Worm (Caenorhabditis elegans) whole organism, young adult: ENCODE results near the gene rab-3.

ENCODE experiments used
- F49E8.2 ChIP-seq: sonication (generic microtip); optimal IDR thresholded peaks from 3 replicates; lab custom pipeline; 2017; ENCODE audit warnings: missing genetic modification characterization, mild to moderate bottlenecking, missing compliant biosample characterization, antibody characterized with exemption, moderate library complexity; ENCODE audit not compliant: insufficient read depth
- aptf-2 ChIP-seq: fragments of 200-800 bp; sonication (Bioruptor generic); conservative IDR thresholded peaks from 2 replicates; pipeline ENCODE4 v1.3.6; 2022; ENCODE audit warnings: missing genetic modification reagents, missing genetic modification characterization, missing compliant biosample characterization
- bed-1 ChIP-seq: fragments of 200-800 bp; sonication (Bioruptor generic); IDR thresholded peaks from 2 replicates; pipeline ENCODE4 v1.3.6; 2022; ENCODE audit warnings: missing genetic modification reagents, missing genetic modification characterization, missing compliant biosample characterization
- ets-4 ChIP-seq: fragments of 200-800 bp; sonication (Bioruptor generic); optimal IDR thresholded peaks from 2 replicates; lab custom pipeline; 2018; ENCODE audit warnings: mild to moderate bottlenecking, missing genetic modification characterization, missing compliant biosample characterization
- hmg-20 ChIP-seq: fragments of 200-800 bp; sonication (Bioruptor generic); IDR thresholded peaks from 2 replicates; pipeline ENCODE4 v1.3.6; 2022; ENCODE audit warnings: missing genetic modification reagents, missing genetic modification characterization, missing compliant biosample characterization
- mcd-1 ChIP-seq: fragments of 200-800 bp; sonication (Bioruptor generic); IDR thresholded peaks from 2 replicates; pipeline ENCODE4 v1.3.6; 2022; ENCODE audit warnings: missing genetic modification reagents, missing genetic modification characterization, missing compliant biosample characterization
- mes-4 ChIP-seq: sonication (generic microtip); optimal IDR thresholded peaks from 2 replicates; lab custom pipeline; 2016; ENCODE audit warnings: missing genotype, missing genetic modification characterization, missing compliant biosample characterization
- nhr-80 ChIP-seq: sonication (generic microtip); optimal IDR thresholded peaks from 2 replicates; lab custom pipeline; 2016; ENCODE audit warnings: missing genetic modification characterization, missing compliant biosample characterization
- snpc-4 ChIP-seq, 5 experiments: fragments of 150-350 bp in 1 of 5; sonication (generic microtip) in 4 of 5; optimal IDR thresholded peaks; 2 replicates each; lab custom pipeline; 2014 to 2018; ENCODE audit warnings: missing genetic modification characterization in 5 of 5, missing biosample characterization in 3 of 5, antibody characterized with exemption in 2 of 5, mild to moderate bottlenecking in 2 of 5, missing compliant biosample characterization in 2 of 5, missing genotype in 2 of 5, moderate library complexity in 2 of 5, missing genetic modification reagents in 1 of 5
- tlf-1 ChIP-seq: fragments of 200-800 bp; sonication (Bioruptor generic); optimal IDR thresholded peaks from 2 replicates; lab custom pipeline; 2018; ENCODE audit warnings: mild to moderate bottlenecking, missing genetic modification characterization, missing compliant biosample characterization
- unc-62 ChIP-seq: fragments of 150-350 bp; optimal IDR thresholded peaks from 2 replicates; lab custom pipeline; 2014; ENCODE audit warnings: missing biosample characterization, missing genetic modification reagents, missing genetic modification characterization

- TF ChIP-seq bed-1 (GFP tag; lab: Robert Waterston, UW) (no peak), snpc-4 (GFP tag; optimal IDR thresholded peaks at IDR 0.05; lab: Kevin White, UChicago) (no peak), snpc-4 (tag; optimal IDR thresholded peaks at IDR 0.05; lab: Kevin White, UChicago) (no peak), mcd-1 (GFP tag; lab: Robert Waterston, UW) (no peak), ets-4 (no peak), tlf-1 (GFP tag; lab: Kevin White, UChicago) (no peak), unc-62 (GFP tag; lab: Kevin White, UChicago) (no peak), aptf-2 (GFP tag; lab: Robert Waterston, UW) (no peak), nhr-80 (tag; lab: Kevin White, UChicago) (peak; percentile 67), mes-4 (tag; lab: Kevin White, UChicago) (no peak), F49E8.2 (tag; lab: Kevin White, UChicago) (no peak), hmg-20 (no peak)
Measured at ce11 chrII:5744342-5744741, 16.7 kb upstream of the rab-3 start.
